Fruit fly (Drosophila melanogaster) whole organism, embryonic: ENCODE data around the gene CG14982.

Experiments
- B-H2 ChIP-seq: fragments of 200-800 bp; sonication (Bioruptor generic); optimal IDR thresholded peaks from 2 replicates; lab custom pipeline; 2018; ENCODE audit warnings: missing biosample characterization, mild to moderate bottlenecking, missing genetic modification characterization
- CG10147 ChIP-seq: fragments of 200-800 bp; sonication (Bioruptor generic); optimal IDR thresholded peaks from 2 replicates; lab custom pipeline; 2019; ENCODE audit warnings: missing biosample characterization, mild to moderate bottlenecking, missing genetic modification characterization, moderate library complexity
- CG1024 ChIP-seq: fragments of 200-800 bp; sonication (Bioruptor generic); IDR thresholded peaks from 2 replicates; pipeline ENCODE4 v1.3.6; 2022; ENCODE audit warnings: missing biosample characterization, missing genetic modification characterization
- CG10654 ChIP-seq: fragments of 200-800 bp; sonication (Bioruptor generic); optimal IDR thresholded peaks from 2 replicates; lab custom pipeline; 2016; ENCODE audit warnings: missing biosample characterization, missing genetic modification characterization
- CG13624 ChIP-seq: fragments of 200-800 bp; sonication (Bioruptor generic); optimal IDR thresholded peaks from 2 replicates; lab custom pipeline; 2016; ENCODE audit warnings: missing biosample characterization, missing genetic modification characterization
- CG14014 ChIP-seq: fragments of 200-800 bp; sonication (Bioruptor generic); IDR thresholded peaks from 2 replicates; pipeline ENCODE4 v1.3.6; 2022; ENCODE audit warnings: missing biosample characterization, missing genetic modification characterization
- CG14050 ChIP-seq: fragments of 200-800 bp; sonication (Bioruptor generic); IDR thresholded peaks from 3 replicates; pipeline ENCODE4 v1.3.6; 2022; ENCODE audit warnings: missing biosample characterization, missing genetic modification characterization
- CG17612 ChIP-seq: fragments of 200-800 bp; sonication (Bioruptor generic); IDR thresholded peaks from 2 replicates; pipeline ENCODE4 v1.3.6; 2022; ENCODE audit warnings: missing biosample characterization, missing genetic modification characterization
- CG2116 ChIP-seq: fragments of 200-800 bp; sonication (Bioruptor generic); optimal IDR thresholded peaks from 3 replicates; lab custom pipeline; 2018; ENCODE audit warnings: missing biosample characterization, mild to moderate bottlenecking, missing genetic modification characterization
- CG2120 ChIP-seq: fragments of 200-800 bp; sonication (Bioruptor generic); optimal IDR thresholded peaks from 3 replicates; lab custom pipeline; 2016; ENCODE audit warnings: missing biosample characterization, missing genetic modification characterization
- CG2202 ChIP-seq: fragments of 200-800 bp; sonication (Bioruptor generic); optimal IDR thresholded peaks from 2 replicates; lab custom pipeline; 2018; ENCODE audit warnings: missing biosample characterization, mild to moderate bottlenecking, missing genetic modification characterization
- CG31224 ChIP-seq: fragments of 200-800 bp; sonication (Bioruptor generic); IDR thresholded peaks from 2 replicates; pipeline ENCODE4 v1.3.6; 2022; ENCODE audit warnings: missing biosample characterization, missing genetic modification characterization
- CG3281 ChIP-seq: fragments of 200-800 bp; sonication (Bioruptor generic); optimal IDR thresholded peaks from 3 replicates; lab custom pipeline; 2017; ENCODE audit warnings: missing biosample characterization, mild to moderate bottlenecking, missing genetic modification characterization
- CG43689 ChIP-seq: fragments of 200-800 bp; sonication (Bioruptor generic); IDR thresholded peaks from 2 replicates; pipeline ENCODE4 v1.3.6; 2022; ENCODE audit warnings: missing biosample characterization, missing genetic modification characterization
- CG5180 ChIP-seq: fragments of 200-800 bp; sonication (Bioruptor generic); optimal IDR thresholded peaks from 3 replicates; lab custom pipeline; 2017; ENCODE audit warnings: missing biosample characterization, missing genetic modification characterization, mild to moderate bottlenecking, moderate library complexity, missing genetic modification reagents
- CG5245 ChIP-seq: fragments of 200-800 bp; sonication (Bioruptor generic); optimal IDR thresholded peaks from 3 replicates; lab custom pipeline; 2016; ENCODE audit warnings: missing biosample characterization, missing genetic modification characterization
- CG7745 ChIP-seq: fragments of 200-800 bp; sonication (Bioruptor generic); optimal IDR thresholded peaks from 2 replicates; lab custom pipeline; 2018; ENCODE audit warnings: missing biosample characterization, mild to moderate bottlenecking, missing genetic modification characterization, moderate library complexity
- CG8478 ChIP-seq: fragments of >200 bp; optimal IDR thresholded peaks from 2 replicates; lab custom pipeline; 2018
- CoRest ChIP-seq: fragments of 200-800 bp; sonication (Bioruptor generic); optimal IDR thresholded peaks from 3 replicates; lab custom pipeline; 2018; ENCODE audit warnings: missing biosample characterization, mild to moderate bottlenecking, missing genetic modification characterization, moderate library complexity
- D ChIP-seq, 2 experiments: fragments of 200-800 bp in 1 of 2; fragments of >200 bp in 1 of 2; sonication (Bioruptor generic) in 1 of 2; optimal IDR thresholded peaks; 2 replicates in 1 of 2; 3 replicates in 1 of 2; lab custom pipeline; 2017; ENCODE audit warnings: mild to moderate bottlenecking in 1 of 2, missing biosample characterization in 1 of 2, missing genetic modification characterization in 1 of 2, missing genetic modification reagents in 1 of 2
- Dbx ChIP-seq: fragments of 200-800 bp; sonication (Bioruptor generic); IDR thresholded peaks from 3 replicates; pipeline ENCODE4 v1.3.6; 2022; ENCODE audit warnings: missing biosample characterization, missing genetic modification characterization
- Deaf1 ChIP-seq: fragments of 200-800 bp; optimal IDR thresholded peaks from 3 replicates; lab custom pipeline; 2019; ENCODE audit warnings: missing biosample characterization, mild to moderate bottlenecking, missing genetic modification characterization, moderate library complexity
- Gsc ChIP-seq: fragments of 200-800 bp; sonication (Bioruptor generic); IDR thresholded peaks from 2 replicates; pipeline ENCODE4 v1.3.6; 2022; ENCODE audit warnings: missing biosample characterization, missing genetic modification characterization
- H15 ChIP-seq: fragments of 200-800 bp; sonication (Bioruptor generic); IDR thresholded peaks from 3 replicates; pipeline ENCODE4 v1.3.6; 2022; ENCODE audit warnings: missing biosample characterization, missing genetic modification characterization
- HLH4C ChIP-seq: fragments of 200-800 bp; sonication (Bioruptor generic); IDR thresholded peaks from 3 replicates; pipeline ENCODE4 v1.3.6; 2022; ENCODE audit warnings: missing biosample characterization, missing genetic modification characterization; ENCODE audit not compliant: partially characterized antibody
- Hand ChIP-seq: fragments of 200-800 bp; sonication (Bioruptor generic); optimal IDR thresholded peaks from 2 replicates; lab custom pipeline; 2017; ENCODE audit warnings: mild to moderate bottlenecking, missing biosample characterization, missing genetic modification reagents, missing genetic modification characterization
- Neu2 ChIP-seq: fragments of 200-800 bp; sonication (Bioruptor generic); optimal IDR thresholded peaks from 3 replicates; lab custom pipeline; 2016; ENCODE audit warnings: missing biosample characterization, missing genetic modification characterization, borderline replicate concordance
- bsh ChIP-seq, 2 experiments: fragments of 200-800 bp; sonication (Bioruptor generic); optimal IDR thresholded peaks; 2 replicates each; lab custom pipeline; 2017 to 2018; ENCODE audit warnings: mild to moderate bottlenecking in 2 of 2, missing biosample characterization in 2 of 2, missing genetic modification characterization in 2 of 2, moderate library complexity in 1 of 2
- dimm ChIP-seq: fragments of 200-800 bp; sonication (Bioruptor generic); IDR thresholded peaks from 2 replicates; pipeline ENCODE4 v1.3.6; 2022; ENCODE audit warnings: missing biosample characterization, missing genetic modification characterization
- disco-r ChIP-seq: fragments of 200-800 bp; sonication (Bioruptor generic); optimal IDR thresholded peaks from 2 replicates; lab custom pipeline; 2016; ENCODE audit warnings: missing biosample characterization, missing genetic modification characterization
- dm ChIP-seq: fragments of 200-800 bp; sonication (Bioruptor generic); optimal IDR thresholded peaks from 3 replicates; lab custom pipeline; 2016; ENCODE audit warnings: missing biosample characterization, missing genetic modification characterization
- en ChIP-seq: fragments of 200-800 bp; sonication (Bioruptor generic); optimal IDR thresholded peaks from 2 replicates; lab custom pipeline; 2016; ENCODE audit warnings: missing biosample characterization, missing genetic modification characterization
- fd3F ChIP-seq: fragments of 200-800 bp; sonication (Bioruptor generic); optimal IDR thresholded peaks from 2 replicates; lab custom pipeline; 2018; ENCODE audit warnings: missing biosample characterization, mild to moderate bottlenecking, missing genetic modification characterization, moderate library complexity
- gcm ChIP-seq: fragments of 200-800 bp; sonication (Bioruptor generic); optimal IDR thresholded peaks from 2 replicates; lab custom pipeline; 2019; ENCODE audit warnings: missing biosample characterization, mild to moderate bottlenecking, missing genetic modification characterization, moderate library complexity
- gt ChIP-seq: fragments of 200-800 bp; sonication (Bioruptor generic); IDR thresholded peaks from 2 replicates; pipeline ENCODE4 v1.3.6; 2022; ENCODE audit warnings: missing biosample characterization, missing genetic modification characterization
- hb ChIP-seq: fragments of 200-800 bp; sonication (Bioruptor generic); IDR thresholded peaks from 3 replicates; pipeline ENCODE4 v1.3.6; 2022; ENCODE audit warnings: missing biosample characterization, missing genetic modification characterization; ENCODE audit not compliant: partially characterized antibody
- her ChIP-seq: fragments of 200-800 bp; sonication (Bioruptor generic); optimal IDR thresholded peaks from 2 replicates; lab custom pipeline; 2016; ENCODE audit warnings: missing biosample characterization, missing genetic modification characterization
- jumu ChIP-seq: fragments of 200-800 bp; sonication (Bioruptor generic); optimal IDR thresholded peaks from 3 replicates; lab custom pipeline; 2016; ENCODE audit warnings: missing biosample characterization, missing genetic modification characterization
- maf-S ChIP-seq: fragments of 200-800 bp; sonication (Bioruptor generic); optimal IDR thresholded peaks from 2 replicates; lab custom pipeline; 2016; ENCODE audit warnings: missing biosample characterization, missing genetic modification characterization
- pita ChIP-seq: fragments of 200-800 bp; sonication (Bioruptor generic); optimal IDR thresholded peaks from 2 replicates; lab custom pipeline; 2017; ENCODE audit warnings: missing biosample characterization, mild to moderate bottlenecking, missing genetic modification characterization
- run ChIP-seq: fragments of 200-800 bp; sonication (Bioruptor generic); optimal IDR thresholded peaks from 3 replicates; lab custom pipeline; 2018; ENCODE audit warnings: missing biosample characterization, mild to moderate bottlenecking, missing genetic modification characterization
- sisA ChIP-seq: fragments of 200-800 bp; sonication (Bioruptor generic); IDR thresholded peaks from 2 replicates; pipeline ENCODE4 v1.3.6; 2022; ENCODE audit warnings: missing biosample characterization, missing genetic modification characterization
- slbo ChIP-seq: fragments of 200-800 bp; sonication (Bioruptor generic); IDR thresholded peaks from 2 replicates; pipeline ENCODE4 v1.3.6; 2022; ENCODE audit warnings: missing biosample characterization, missing genetic modification characterization
- slou ChIP-seq: fragments of 200-800 bp; sonication (Bioruptor generic); optimal IDR thresholded peaks from 3 replicates; lab custom pipeline; 2016; ENCODE audit warnings: missing biosample characterization, missing genetic modification characterization
- tio ChIP-seq: fragments of 200-800 bp; sonication (Bioruptor generic); optimal IDR thresholded peaks from 2 replicates; lab custom pipeline; 2017; ENCODE audit warnings: missing biosample characterization, missing genetic modification characterization, inconsistent platforms
- tll ChIP-seq, 2 experiments: fragments of 200-800 bp in 1 of 2; fragments of >200 bp in 1 of 2; sonication (Bioruptor generic) in 1 of 2; optimal IDR thresholded peaks; 2 replicates each; lab custom pipeline; 2017 to 2019; ENCODE audit warnings: missing biosample characterization in 2 of 2, missing genetic modification characterization in 2 of 2, mild to moderate bottlenecking in 1 of 2, moderate library complexity in 1 of 2
- usp ChIP-seq: fragments of >200 bp; optimal IDR thresholded peaks from 2 replicates; lab custom pipeline; 2017; ENCODE audit warnings: missing biosample characterization, missing genetic modification characterization
- yki ChIP-seq: fragments of >200 bp; optimal IDR thresholded peaks from 3 replicates; lab custom pipeline; 2018
- zen ChIP-seq: fragments of 200-800 bp; sonication (Bioruptor generic); optimal IDR thresholded peaks from 3 replicates; lab custom pipeline; 2018; ENCODE audit warnings: missing biosample characterization, mild to moderate bottlenecking, missing genetic modification characterization, moderate library complexity
- zen2 ChIP-seq: fragments of 200-800 bp; sonication (Bioruptor generic); IDR thresholded peaks from 3 replicates; pipeline ENCODE4 v1.3.6; 2022; ENCODE audit warnings: missing biosample characterization, missing genetic modification characterization; ENCODE audit not compliant: partially characterized antibody
- zf30C ChIP-seq: fragments of 200-800 bp; sonication (Bioruptor generic); optimal IDR thresholded peaks from 3 replicates; lab custom pipeline; 2018; ENCODE audit warnings: missing biosample characterization, mild to moderate bottlenecking, missing genetic modification characterization

The CG14982 gene

dm6 chr3L:3983466-3983946 lies 41.0 kb downstream of the CG14982 start, which contains the start of gene scrt (continued):
- peak in 1 of 2 experiments; percentile 50 for TF ChIP-seq tll (GFP tag; optimal IDR thresholded peaks at IDR 0.05; lab: Kevin White, UChicago)
- TF ChIP-seq CG3281 (GFP tag; lab: Kevin White, UChicago): no peak
- TF ChIP-seq CG5180: peak; percentile 31
- no peak for TF ChIP-seq fd3F (GFP tag; lab: Kevin White, UChicago)
- no peak for TF ChIP-seq jumu (GFP tag; lab: Kevin White, UChicago)
- peak; percentile 55 for TF ChIP-seq D (optimal IDR thresholded peaks at IDR 0.05; lab: Kevin White, UChicago)
- peak; percentile 57 for TF ChIP-seq D (GFP tag; optimal IDR thresholded peaks at IDR 0.05; lab: Kevin White, UChicago)
- no peak for TF ChIP-seq CG8478 (lab: Kevin White, UChicago)
- TF ChIP-seq Dbx: no peak; the same call in 2 of the 3 replicates
- TF ChIP-seq B-H2: peak; percentile 4
- TF ChIP-seq CG43689 (GFP tag; lab: Robert Waterston, UW): no peak
- no peak for TF ChIP-seq run (tag; lab: Kevin White, UChicago)
- no peak for TF ChIP-seq dimm (GFP tag; lab: Robert Waterston, UW)
- no peak for TF ChIP-seq gcm (GFP tag; lab: Kevin White, UChicago)
- TF ChIP-seq Deaf1 (tag; lab: Kevin White, UChicago): peak; percentile 97
- peak; percentile 54 for TF ChIP-seq CoRest (tag; lab: Kevin White, UChicago)
- TF ChIP-seq zf30C (GFP tag; lab: Kevin White, UChicago): no peak
- no peak for TF ChIP-seq en
- TF ChIP-seq bsh (GFP tag; optimal IDR thresholded peaks at IDR 0.05; lab: Kevin White, UChicago): peak in 1 of 2 experiments; percentile 63
- no peak for TF ChIP-seq CG31224 (GFP tag; lab: Robert Waterston, UW)
- TF ChIP-seq hb (GFP tag; lab: Robert Waterston, UW): 0 out of 3 replicates have a peak, but pooled peaks have one; percentile 39
- no peak for TF ChIP-seq pita (GFP tag; lab: Kevin White, UChicago)
- no peak for TF ChIP-seq CG17612 (GFP tag; lab: Robert Waterston, UW)
- peak; percentile 59 for TF ChIP-seq HLH4C (GFP tag; lab: Robert Waterston, UW)
- peak; percentile 18 for TF ChIP-seq CG2116
- TF ChIP-seq sisA (GFP tag; lab: Robert Waterston, UW): peak; percentile 59; the same call in 1 of the 2 replicates
- TF ChIP-seq H15 (GFP tag; lab: Robert Waterston, UW): 0 out of 3 replicates have a peak, but pooled peaks have one; percentile 47
- peak; percentile 18; the same call in 1 of the 3 replicates for TF ChIP-seq CG14050
- TF ChIP-seq disco-r (GFP tag; lab: Kevin White, UChicago): no peak
- no peak for TF ChIP-seq zen2 (GFP tag; lab: Robert Waterston, UW)
- TF ChIP-seq CG1024 (GFP tag; lab: Robert Waterston, UW): no peak
- TF ChIP-seq slou (GFP tag; lab: Kevin White, UChicago): no peak
- TF ChIP-seq CG2202 (tag; lab: Kevin White, UChicago): peak; percentile 8
- no peak for TF ChIP-seq maf-S (GFP tag; lab: Kevin White, UChicago)
- no peak for TF ChIP-seq CG13624 (GFP tag; lab: Kevin White, UChicago)
- no peak for TF ChIP-seq gt (GFP tag; lab: Robert Waterston, UW)
- no peak for TF ChIP-seq CG7745 (tag; lab: Kevin White, UChicago)
- peak; percentile 95 for TF ChIP-seq zen (tag; lab: Kevin White, UChicago)
- no peak for TF ChIP-seq dm
- no peak for TF ChIP-seq CG14014 (GFP tag; lab: Robert Waterston, UW)
- TF ChIP-seq CG5245 (GFP tag; lab: Kevin White, UChicago): no peak
- TF ChIP-seq usp (GFP tag; lab: Kevin White, UChicago): no peak
- TF ChIP-seq CG10654 (GFP tag; lab: Kevin White, UChicago): no peak
- TF ChIP-seq yki: peak; percentile 51
- TF ChIP-seq tio: no peak
- peak; percentile 37 for TF ChIP-seq CG10147
- no peak for TF ChIP-seq her (GFP tag; lab: Kevin White, UChicago)
- TF ChIP-seq Hand: peak; percentile 29
- no peak for TF ChIP-seq slbo (GFP tag; lab: Robert Waterston, UW)
- TF ChIP-seq CG2120 (GFP tag; lab: Kevin White, UChicago): peak; percentile 53
- TF ChIP-seq Gsc (GFP tag; lab: Robert Waterston, UW): no peak
- TF ChIP-seq Neu2 (GFP tag; lab: Kevin White, UChicago): no peak
